Worm (Caenorhabditis elegans) whole organism, late embryonic: ENCODE measurements around the gene Y49F6B.19.

Experiments used
- T23F11.4 ChIP-seq: fragments of 200-800 bp; sonication (Bioruptor generic); optimal IDR thresholded peaks from 2 replicates; lab custom pipeline; 2018; ENCODE audit warnings: mild to moderate bottlenecking, missing genetic modification characterization, missing compliant biosample characterization
- ceh-31 ChIP-seq: sonication (generic microtip); optimal IDR thresholded peaks from 2 replicates; lab custom pipeline; 2016; ENCODE audit warnings: missing genetic modification characterization, missing compliant biosample characterization
- ceh-48 ChIP-seq: sonication (generic microtip); optimal IDR thresholded peaks from 2 replicates; lab custom pipeline; 2016; ENCODE audit warnings: missing genetic modification characterization, inconsistent platforms, missing compliant biosample characterization
- elt-4 ChIP-seq: sonication (generic microtip); optimal IDR thresholded peaks from 2 replicates; lab custom pipeline; 2016; ENCODE audit warnings: missing genetic modification characterization, missing compliant biosample characterization
- gmeb-2 ChIP-seq: sonication (generic microtip); optimal IDR thresholded peaks from 2 replicates; lab custom pipeline; 2016; ENCODE audit warnings: missing genetic modification characterization, inconsistent platforms, missing compliant biosample characterization
- mec-3 ChIP-seq: sonication (generic microtip); optimal IDR thresholded peaks from 2 replicates; lab custom pipeline; 2016; ENCODE audit warnings: borderline replicate concordance, missing genetic modification characterization, missing compliant biosample characterization
- pha-4 ChIP-seq: fragments of 150-350 bp; optimal IDR thresholded peaks from 2 replicates; lab custom pipeline; 2018; ENCODE audit warnings: missing biosample characterization, missing genetic modification reagents, missing genetic modification characterization
- pqm-1 ChIP-seq: sonication (generic microtip); optimal IDR thresholded peaks from 2 replicates; lab custom pipeline; 2016; ENCODE audit warnings: missing genetic modification characterization, missing compliant biosample characterization
- tbx-2 ChIP-seq: sonication (generic microtip); optimal IDR thresholded peaks from 2 replicates; lab custom pipeline; 2016; ENCODE audit warnings: missing genetic modification characterization, missing compliant biosample characterization
- ttx-3 ChIP-seq: sonication (generic microtip); optimal IDR thresholded peaks from 2 replicates; lab custom pipeline; 2016; ENCODE audit warnings: missing genetic modification reagents, missing genetic modification characterization, missing compliant biosample characterization
- unc-55 ChIP-seq: sonication (generic microtip); optimal IDR thresholded peaks from 2 replicates; lab custom pipeline; 2017; ENCODE audit warnings: missing biosample characterization, missing genetic modification reagents, missing genetic modification characterization

- no peak for TF ChIP-seq ceh-48 (tag; lab: Kevin White, UChicago)
- no peak for TF ChIP-seq gmeb-2 (tag; lab: Kevin White, UChicago)
- TF ChIP-seq pha-4 (tag; lab: Kevin White, UChicago) = no peak
- TF ChIP-seq ttx-3 (tag; lab: Kevin White, UChicago) = no peak
- TF ChIP-seq mec-3 (tag; lab: Kevin White, UChicago) = no peak
- no peak for TF ChIP-seq tbx-2 (tag; lab: Kevin White, UChicago)
- TF ChIP-seq unc-55 (GFP tag; lab: Kevin White, UChicago) = no peak
- no peak for TF ChIP-seq elt-4 (tag; lab: Kevin White, UChicago)
- no peak for TF ChIP-seq ceh-31 (tag; lab: Kevin White, UChicago)
- TF ChIP-seq pqm-1 = no peak
- no peak for TF ChIP-seq T23F11.4 (GFP tag; lab: Kevin White, UChicago)
Measured at ce11 chrII:3472817-3473216, 39.3 kb downstream of the Y49F6B.19 start, which contains the start of gene Y49F6B.6.
